Fruit fly (Drosophila melanogaster) whole organism, embryonic: ENCODE results near the gene CG34425.

Experiments
- Asciz ChIP-seq: fragments of 200-800 bp; sonication (Bioruptor generic); optimal IDR thresholded peaks from 2 replicates; lab custom pipeline; 2017; ENCODE audit warnings: missing biosample characterization, mild to moderate bottlenecking, missing genetic modification characterization, missing genetic modification reagents
- CG11247 ChIP-seq: fragments of 200-800 bp; sonication (Bioruptor generic); IDR thresholded peaks from 2 replicates; pipeline ENCODE4 v1.3.6; 2022; ENCODE audit warnings: missing biosample characterization, missing genetic modification characterization
- CG11723 ChIP-seq: fragments of 200-800 bp; sonication (Bioruptor generic); optimal IDR thresholded peaks from 2 replicates; lab custom pipeline; 2017; ENCODE audit warnings: missing biosample characterization, mild to moderate bottlenecking, missing genetic modification characterization
- CG12104 ChIP-seq: fragments of 200-800 bp; sonication (Bioruptor generic); optimal IDR thresholded peaks from 3 replicates; lab custom pipeline; 2016; ENCODE audit warnings: missing biosample characterization, missing genetic modification characterization
- CG12155 ChIP-seq: fragments of 200-800 bp; sonication (Bioruptor generic); optimal IDR thresholded peaks from 3 replicates; lab custom pipeline; 2016; ENCODE audit warnings: missing biosample characterization, missing genetic modification characterization
- CG14965 ChIP-seq: fragments of 200-800 bp; sonication (Bioruptor generic); optimal IDR thresholded peaks from 2 replicates; lab custom pipeline; 2016; ENCODE audit warnings: missing biosample characterization, missing genetic modification characterization, borderline replicate concordance
- CG17361 ChIP-seq: fragments of 200-800 bp; sonication (Bioruptor generic); IDR thresholded peaks from 3 replicates; pipeline ENCODE4 v1.3.6; 2022; ENCODE audit warnings: missing biosample characterization, missing genetic modification characterization
- CG2116 ChIP-seq: fragments of 200-800 bp; sonication (Bioruptor generic); optimal IDR thresholded peaks from 3 replicates; lab custom pipeline; 2018; ENCODE audit warnings: missing biosample characterization, mild to moderate bottlenecking, missing genetic modification characterization
- CG2712 ChIP-seq: fragments of 200-800 bp; optimal IDR thresholded peaks from 3 replicates; lab custom pipeline; 2019; ENCODE audit warnings: missing biosample characterization, mild to moderate bottlenecking, missing genetic modification characterization, moderate library complexity
- CG4328 ChIP-seq: fragments of 200-800 bp; sonication (Bioruptor generic); optimal IDR thresholded peaks from 3 replicates; lab custom pipeline; 2017; ENCODE audit warnings: missing biosample characterization, missing genetic modification reagents, missing genetic modification characterization
- CG43689 ChIP-seq: fragments of 200-800 bp; sonication (Bioruptor generic); IDR thresholded peaks from 2 replicates; pipeline ENCODE4 v1.3.6; 2022; ENCODE audit warnings: missing biosample characterization, missing genetic modification characterization
- CG4617 ChIP-seq: fragments of 200-800 bp; sonication (Bioruptor generic); optimal IDR thresholded peaks from 3 replicates; lab custom pipeline; 2016; ENCODE audit warnings: missing biosample characterization, missing genetic modification characterization, borderline replicate concordance
- CG4854 ChIP-seq: fragments of 200-800 bp; sonication (Bioruptor generic); optimal IDR thresholded peaks from 2 replicates; lab custom pipeline; 2016; ENCODE audit warnings: missing biosample characterization, missing genetic modification characterization, inconsistent platforms
- CG5953 ChIP-seq: fragments of 200-800 bp; sonication (Bioruptor generic); IDR thresholded peaks from 2 replicates; pipeline ENCODE4 v1.3.6; 2022; ENCODE audit warnings: missing biosample characterization, missing genetic modification characterization
- CG6765 ChIP-seq: fragments of 200-800 bp; sonication (Bioruptor generic); optimal IDR thresholded peaks from 3 replicates; lab custom pipeline; 2017; ENCODE audit warnings: missing biosample characterization, mild to moderate bottlenecking, missing genetic modification characterization
- CG9437 ChIP-seq: fragments of 200-800 bp; sonication (Bioruptor generic); optimal IDR thresholded peaks from 2 replicates; lab custom pipeline; 2018; ENCODE audit warnings: missing biosample characterization, mild to moderate bottlenecking, missing genetic modification characterization
- CoRest ChIP-seq: fragments of 200-800 bp; sonication (Bioruptor generic); optimal IDR thresholded peaks from 3 replicates; lab custom pipeline; 2018; ENCODE audit warnings: missing biosample characterization, mild to moderate bottlenecking, missing genetic modification characterization, moderate library complexity
- D19B ChIP-seq: fragments of 200-800 bp; sonication (Bioruptor generic); optimal IDR thresholded peaks from 2 replicates; lab custom pipeline; 2017; ENCODE audit warnings: missing biosample characterization, mild to moderate bottlenecking, missing genetic modification characterization
- Dip2 ChIP-seq: fragments of 200-800 bp; sonication (Bioruptor generic); IDR thresholded peaks from 2 replicates; pipeline ENCODE4 v1.3.6; 2022; ENCODE audit warnings: missing biosample characterization, missing genetic modification characterization
- E2f1 ChIP-seq: fragments of 200-800 bp; sonication (Bioruptor generic); IDR thresholded peaks from 2 replicates; pipeline ENCODE4 v1.3.6; 2022; ENCODE audit warnings: missing biosample characterization, missing genetic modification characterization
- H15 ChIP-seq: fragments of 200-800 bp; sonication (Bioruptor generic); IDR thresholded peaks from 3 replicates; pipeline ENCODE4 v1.3.6; 2022; ENCODE audit warnings: missing biosample characterization, missing genetic modification characterization
- Hmx ChIP-seq: fragments of 200-800 bp; sonication (Bioruptor generic); optimal IDR thresholded peaks from 2 replicates; lab custom pipeline; 2016; ENCODE audit warnings: missing biosample characterization, missing genetic modification characterization
- Hsf ChIP-seq: fragments of 200-800 bp; sonication (Bioruptor generic); optimal IDR thresholded peaks from 3 replicates; lab custom pipeline; 2016; ENCODE audit warnings: missing biosample characterization, missing genetic modification characterization
- Jarid2 ChIP-seq: fragments of 200-800 bp; sonication (Bioruptor generic); optimal IDR thresholded peaks from 3 replicates; lab custom pipeline; 2017; ENCODE audit warnings: mild to moderate bottlenecking, missing biosample characterization, missing genetic modification reagents, missing genetic modification characterization
- Poxn ChIP-seq: fragments of 200-800 bp; sonication (Bioruptor generic); IDR thresholded peaks from 2 replicates; pipeline ENCODE4 v1.3.6; 2022; ENCODE audit warnings: missing biosample characterization, missing genetic modification characterization
- Ptx1 ChIP-seq: fragments of 200-800 bp; sonication (Bioruptor generic); IDR thresholded peaks from 2 replicates; pipeline ENCODE4 v1.3.6; 2022; ENCODE audit warnings: missing biosample characterization, missing genetic modification characterization
- Rx ChIP-seq: fragments of 200-800 bp; sonication (Bioruptor generic); IDR thresholded peaks from 2 replicates; pipeline ENCODE4 v1.3.6; 2022; ENCODE audit warnings: missing biosample characterization, missing genetic modification characterization
- Scr ChIP-seq: fragments of 200-800 bp; sonication (Bioruptor generic); IDR thresholded peaks from 2 replicates; pipeline ENCODE4 v1.3.6; 2022; ENCODE audit warnings: missing biosample characterization, missing genetic modification characterization; ENCODE audit not compliant: partially characterized antibody
- Stat92E ChIP-seq, 3 experiments: fragments of >200 bp in 2 of 3; fragments of 200-800 bp in 1 of 3; sonication (Bioruptor generic) in 1 of 3; optimal IDR thresholded peaks; 2 replicates each; lab custom pipeline; 2017 to 2019; ENCODE audit warnings: missing biosample characterization in 3 of 3, missing genetic modification characterization in 3 of 3, mild to moderate bottlenecking in 1 of 3, moderate library complexity in 1 of 3
- Tbp ChIP-seq: fragments of >200 bp; optimal IDR thresholded peaks from 2 replicates; lab custom pipeline; 2018; ENCODE audit warnings: missing biosample characterization, missing genetic modification characterization
- Usf ChIP-seq: fragments of 200-800 bp; sonication (Bioruptor generic); optimal IDR thresholded peaks from 2 replicates; lab custom pipeline; 2017; ENCODE audit warnings: missing genotype, missing biosample characterization, missing genetic modification characterization
- ato ChIP-seq: fragments of 200-800 bp; sonication (Bioruptor generic); IDR thresholded peaks from 2 replicates; pipeline ENCODE4 v1.3.6; 2022; ENCODE audit warnings: missing biosample characterization, missing genetic modification characterization; ENCODE audit not compliant: partially characterized antibody
- bowl ChIP-seq: fragments of 200-800 bp; sonication (Bioruptor generic); IDR thresholded peaks from 2 replicates; pipeline ENCODE4 v1.3.6; 2022; ENCODE audit warnings: missing biosample characterization, missing genetic modification characterization
- chinmo ChIP-seq: fragments of 200-800 bp; sonication (Bioruptor generic); IDR thresholded peaks from 4 replicates; pipeline ENCODE4 v1.3.6; 2022; ENCODE audit warnings: missing biosample characterization, missing genetic modification characterization; ENCODE audit not compliant: partially characterized antibody
- chn ChIP-seq: fragments of 200-800 bp; sonication (Bioruptor generic); optimal IDR thresholded peaks from 2 replicates; lab custom pipeline; 2016; ENCODE audit warnings: missing biosample characterization, missing genetic modification characterization
- crc ChIP-seq: fragments of 200-800 bp; sonication (Bioruptor generic); optimal IDR thresholded peaks from 2 replicates; lab custom pipeline; 2016; ENCODE audit warnings: missing biosample characterization, missing genetic modification characterization
- danr ChIP-seq: fragments of 200-800 bp; sonication (Bioruptor generic); IDR thresholded peaks from 2 replicates; pipeline ENCODE4 v1.3.6; 2022; ENCODE audit warnings: missing biosample characterization, missing genetic modification characterization
- dmrt11E ChIP-seq: fragments of 200-800 bp; sonication (Bioruptor generic); optimal IDR thresholded peaks from 3 replicates; lab custom pipeline; 2018; ENCODE audit warnings: missing biosample characterization, mild to moderate bottlenecking, missing genetic modification characterization, moderate library complexity
- gfzf ChIP-seq: fragments of 200-800 bp; sonication (Bioruptor generic); optimal IDR thresholded peaks from 2 replicates; lab custom pipeline; 2016; ENCODE audit warnings: missing biosample characterization, mild to moderate bottlenecking, missing genetic modification characterization, moderate library complexity
- gsb-n ChIP-seq: fragments of 200-800 bp; sonication (Bioruptor generic); optimal IDR thresholded peaks from 3 replicates; lab custom pipeline; 2018; ENCODE audit warnings: missing biosample characterization, mild to moderate bottlenecking, missing genetic modification characterization
- insv ChIP-seq, 2 experiments: fragments of 200-800 bp; sonication (Bioruptor generic); optimal IDR thresholded peaks; 3 replicates each; lab custom pipeline; 2016 to 2018; ENCODE audit warnings: missing biosample characterization in 2 of 2, missing genetic modification characterization in 2 of 2
- ken ChIP-seq: fragments of 200-800 bp; sonication (Bioruptor generic); IDR thresholded peaks from 3 replicates; pipeline ENCODE4 v1.3.6; 2022; ENCODE audit warnings: missing biosample characterization, missing genetic modification characterization
- lilli ChIP-seq: fragments of 200-800 bp; sonication (Bioruptor generic); optimal IDR thresholded peaks from 3 replicates; lab custom pipeline; 2016; ENCODE audit warnings: missing biosample characterization, missing genetic modification characterization
- pho ChIP-seq: fragments of 200-800 bp; sonication (Bioruptor generic); optimal IDR thresholded peaks from 2 replicates; lab custom pipeline; 2016; ENCODE audit warnings: missing biosample characterization, missing genetic modification characterization
- sens ChIP-seq: fragments of 200-800 bp; sonication (Bioruptor generic); peaks from one replicate; lab custom pipeline; 2016; ENCODE audit warnings: missing biosample characterization, missing genetic modification characterization
- sima ChIP-seq: fragments of 200-800 bp; sonication (Bioruptor generic); optimal IDR thresholded peaks from 2 replicates; lab custom pipeline; 2016; ENCODE audit warnings: missing biosample characterization, missing genetic modification characterization
- tin ChIP-seq: fragments of 200-800 bp; sonication (Bioruptor generic); optimal IDR thresholded peaks from 3 replicates; lab custom pipeline; 2016; ENCODE audit warnings: missing biosample characterization, missing genetic modification characterization
- tna ChIP-seq: fragments of 200-800 bp; sonication (Bioruptor generic); IDR thresholded peaks from 2 replicates; pipeline ENCODE4 v1.3.6; 2022; ENCODE audit warnings: missing biosample characterization, missing genetic modification characterization; ENCODE audit not compliant: partially characterized antibody
- toy ChIP-seq: fragments of 200-800 bp; sonication (Bioruptor generic); IDR thresholded peaks from 2 replicates; pipeline ENCODE4 v1.3.6; 2022; ENCODE audit warnings: missing biosample characterization, missing genetic modification characterization

Gene CG34425

dm6 chr3R:4478220-4479037, 27.7 kb downstream of the CG34425 start (continued):
- TF ChIP-seq tin (GFP tag; lab: Kevin White, UChicago) (peak; percentile 87), lilli (GFP tag; lab: Kevin White, UChicago) (peak; percentile 92), H15 (GFP tag; lab: Robert Waterston, UW) (peak; percentile 81; the same call in 2 of the 3 replicates), CG2712 (peak; percentile 84), CG9437 (GFP tag; lab: Kevin White, UChicago) (peak; percentile 70), CG4617 (GFP tag; lab: Kevin White, UChicago) (peak; percentile 44), Dip2 (no peak), Ptx1 (GFP tag; lab: Robert Waterston, UW) (peak; percentile 88), Usf (GFP tag; lab: Kevin White, UChicago) (peak; percentile 47), CG14965 (GFP tag; lab: Kevin White, UChicago) (peak; percentile 1), bowl (peak; percentile 79), Tbp (GFP tag; lab: Kevin White, UChicago) (no peak), Hsf (GFP tag; lab: Kevin White, UChicago) (peak; percentile 87), pho (GFP tag; lab: Kevin White, UChicago) (peak; percentile 86), Jarid2 (GFP tag; lab: Kevin White, UChicago) (peak; percentile 37), gfzf (GFP tag; lab: Kevin White, UChicago) (peak; percentile 2), E2f1 (GFP tag; lab: Robert Waterston, UW) (peak; percentile 83), CG6765 (GFP tag; lab: Kevin White, UChicago) (peak; percentile 81), dmrt11E (tag; lab: Kevin White, UChicago) (peak; percentile 61), gsb-n (peak; percentile 42), CG11723 (peak; percentile 74), CG12155 (GFP tag; lab: Kevin White, UChicago) (peak; percentile 87), Hmx (GFP tag; lab: Kevin White, UChicago) (peak; percentile 73), Stat92E (GFP tag; optimal IDR thresholded peaks at IDR 0.05; lab: Kevin White, UChicago) (peak in 1 of 3 experiments; percentile 51), danr (peak; percentile 55), ato (GFP tag; lab: Robert Waterston, UW) (no peak), tna (GFP tag; lab: Robert Waterston, UW) (peak; percentile 50), toy (GFP tag; lab: Robert Waterston, UW) (peak; percentile 80), Poxn (GFP tag; lab: Robert Waterston, UW) (0 out of 2 replicates have a peak, but pooled peaks have one; percentile 40), ken (GFP tag; lab: Robert Waterston, UW) (peak; percentile 93), sima (GFP tag; lab: Kevin White, UChicago) (peak; percentile 60), Scr (GFP tag; lab: Robert Waterston, UW) (peak; percentile 35; the same call in 1 of the 2 replicates), D19B (GFP tag; lab: Kevin White, UChicago) (peak; percentile 80), CG4328 (GFP tag; lab: Kevin White, UChicago) (peak; percentile 48), Asciz (GFP tag; lab: Kevin White, UChicago) (peak; percentile 86), CG17361 (peak; percentile 67), insv (GFP tag; optimal IDR thresholded peaks at IDR 0.05; lab: Kevin White, UChicago) (no peak), crc (GFP tag; lab: Kevin White, UChicago) (peak; percentile 58), CG5953 (GFP tag; lab: Robert Waterston, UW) (peak; percentile 80; the same call in 1 of the 2 replicates), CG4854 (GFP tag; lab: Kevin White, UChicago) (peak; percentile 84), sens (GFP tag; lab: Kevin White, UChicago) (peak; percentile 98), CG2116 (GFP tag; lab: Kevin White, UChicago) (peak; percentile 41), chinmo (GFP tag; lab: Robert Waterston, UW) (peak; percentile 73; the same call in 2 of the 4 replicates), chn (GFP tag; lab: Kevin White, UChicago) (peak; percentile 87), Rx (GFP tag; lab: Robert Waterston, UW) (peak; percentile 82), CG12104 (GFP tag; lab: Kevin White, UChicago) (peak; percentile 46), CG43689 (GFP tag; lab: Robert Waterston, UW) (peak; percentile 65), CG11247 (GFP tag; lab: Robert Waterston, UW) (peak; percentile 86), CoRest (tag; lab: Kevin White, UChicago) (peak; percentile 73)
